Fruit fly (Drosophila melanogaster): ENCODE measurements around the gene CG6664.

The CG6664 gene

DNA sequence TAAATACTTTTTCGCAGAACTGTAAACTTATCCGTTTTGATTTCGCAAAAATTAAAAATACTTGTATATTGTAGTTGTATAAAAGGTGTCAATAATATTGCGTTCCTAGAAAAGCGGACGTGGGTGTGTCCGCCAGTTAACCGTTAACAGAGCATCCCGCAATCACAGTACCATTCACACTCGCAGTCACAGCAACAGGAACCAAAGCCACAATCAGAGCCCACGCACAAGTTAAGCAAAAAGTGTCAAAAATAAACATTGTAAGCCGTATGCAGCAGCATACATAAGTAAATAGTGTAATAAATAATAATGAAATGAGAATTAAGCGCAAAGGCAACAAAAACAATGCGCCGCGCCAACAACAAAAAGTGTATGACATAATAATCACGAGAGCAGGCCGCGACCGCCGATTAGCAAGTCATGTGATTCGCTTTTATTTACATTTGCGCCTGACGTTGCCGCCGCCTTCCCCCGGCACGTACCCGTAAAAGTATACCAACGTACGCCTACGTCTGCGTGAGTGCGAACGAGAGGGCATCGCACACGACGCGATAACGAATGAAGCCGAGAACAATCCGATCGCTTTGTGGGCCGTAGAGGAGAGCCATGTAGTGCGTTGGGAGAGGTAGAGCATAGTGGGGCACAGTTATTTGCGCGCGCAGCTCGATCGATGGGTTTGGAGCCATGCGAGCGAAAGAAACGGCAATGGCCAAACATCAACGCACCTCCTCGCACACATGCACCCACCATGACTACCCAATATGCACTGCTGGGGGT, 6.1 kb downstream of the CG6664 start (continued):
- TF ChIP-seq CG3407 (GFP tag; optimal IDR thresholded peaks at IDR 0.05) (no peak), CG12071 (GFP tag; optimal IDR thresholded peaks at IDR 0.05) (peak; percentile 37), gce (GFP tag; IDR thresholded peaks at IDR 0.05) (0 out of 3 replicates have a peak, but pooled peaks have one; percentile 44), cas (GFP tag; IDR thresholded peaks at IDR 0.05) (no peak), CG17612 (GFP tag; IDR thresholded peaks at IDR 0.05) (no peak), Hey (tag; optimal IDR thresholded peaks at IDR 0.05) (peak; percentile 32), Jarid2 (GFP tag; optimal IDR thresholded peaks at IDR 0.05) (peak; percentile 25), chn (GFP tag; optimal IDR thresholded peaks at IDR 0.05) (peak; percentile 51), CG3065 (GFP tag; optimal IDR thresholded peaks at IDR 0.05) (no peak), CG14441 (GFP tag; IDR thresholded peaks at IDR 0.05) (peak; percentile 36), CG30431 (GFP tag; optimal IDR thresholded peaks at IDR 0.05) (peak; percentile 6), sr (GFP tag; IDR thresholded peaks at IDR 0.05) (peak; percentile 95), danr (GFP tag; IDR thresholded peaks at IDR 0.05) (no peak), pros (GFP tag; optimal IDR thresholded peaks at IDR 0.05) (peak; percentile 58), fd64A (GFP tag; optimal IDR thresholded peaks at IDR 0.05) (peak; percentile 43), fu2 (GFP tag; optimal IDR thresholded peaks at IDR 0.05) (peak; percentile 13), mirr (GFP tag; optimal IDR thresholded peaks at IDR 0.05) (peak; percentile 96), dan (GFP tag; IDR thresholded peaks at IDR 0.05) (no peak), Mrtf (GFP tag; IDR thresholded peaks at IDR 0.05) (0 out of 3 replicates have a peak, but pooled peaks have one; percentile 18), Doc2 (GFP tag; IDR thresholded peaks at IDR 0.05) (no peak), ase (GFP tag; IDR thresholded peaks at IDR 0.05) (no peak), cwo (GFP tag; optimal IDR thresholded peaks at IDR 0.05) (peak; percentile 100), z (GFP tag; IDR thresholded peaks at IDR 0.05) (no peak), lbe (GFP tag; optimal IDR thresholded peaks at IDR 0.05) (peak; percentile 34), vnd (GFP tag; IDR thresholded peaks at IDR 0.05; ENCODE audit: partially characterized antibody) (no peak), tgo (GFP tag; IDR thresholded peaks at IDR 0.05) (peak; percentile 29; the same call in 2 of the 3 replicates), CG18764 (GFP tag; optimal IDR thresholded peaks at IDR 0.05) (no peak), ab (GFP tag; optimal IDR thresholded peaks at IDR 0.05) (peak; percentile 25), Xrp1 (GFP tag; IDR thresholded peaks at IDR 0.05) (peak; percentile 13; the same call in 1 of the 2 replicates), CG9727 (GFP tag; optimal IDR thresholded peaks at IDR 0.05) (peak; percentile 42), nom (GFP tag; optimal IDR thresholded peaks at IDR 0.05) (peak; percentile 71), tx (GFP tag; optimal IDR thresholded peaks at IDR 0.05) (no peak), TFAM (GFP tag; optimal IDR thresholded peaks at IDR 0.05) (no peak), chif (GFP tag; optimal IDR thresholded peaks at IDR 0.05) (no peak), knrl (GFP tag; IDR thresholded peaks at IDR 0.05; ENCODE audit: partially characterized antibody) (no peak), fru (optimal IDR thresholded peaks at IDR 0.05) (no peak), CG11398 (GFP tag; optimal IDR thresholded peaks at IDR 0.05) (no peak), Dad (GFP tag; optimal IDR thresholded peaks at IDR 0.05) (no peak), tup (GFP tag; optimal IDR thresholded peaks at IDR 0.05) (no peak), HLH54F (GFP tag; optimal IDR thresholded peaks at IDR 0.05) (peak; percentile 54), C15 (GFP tag; IDR thresholded peaks at IDR 0.05) (no peak), Med (GFP tag) (peak; percentile 87), ara (GFP tag; IDR thresholded peaks at IDR 0.05) (peak; percentile 38; the same call in 1 of the 2 replicates), CG7987 (GFP tag; optimal IDR thresholded peaks at IDR 0.05) (peak; percentile 82), hkb (optimal IDR thresholded peaks at IDR 0.05) (no peak), hkb (GFP tag; IDR thresholded peaks at IDR 0.05) (0 out of 2 replicates have a peak, but pooled peaks have one; percentile 31), ATbp (GFP tag; optimal IDR thresholded peaks at IDR 0.05) (peak; percentile 58), shn (GFP tag; optimal IDR thresholded peaks at IDR 0.05) (peak; percentile 15), CG5245 (GFP tag; optimal IDR thresholded peaks at IDR 0.05) (no peak), ftz-f1 (GFP tag; optimal IDR thresholded peaks at IDR 0.05) (peak; percentile 80), Six4 (GFP tag; optimal IDR thresholded peaks at IDR 0.05) (no peak)
